Worm (Caenorhabditis elegans) whole organism, L1 larva: Measurements from ENCODE around the gene F53B1.8.
A peak's percentile ranks its signal among the peaks of the same experiment; 100 is the strongest.

ENCODE experiments used
- C34B4.2 ChIP-seq: sonication (generic microtip); optimal IDR thresholded peaks from 2 replicates; lab custom pipeline; 2017; ENCODE audit warnings: mild to moderate bottlenecking, missing genetic modification characterization, missing compliant biosample characterization
- ama-1 ChIP-seq: fragments of 150-350 bp; optimal IDR thresholded peaks from 2 replicates; lab custom pipeline; 2014
- blmp-1 ChIP-seq: fragments of 150-350 bp; optimal IDR thresholded peaks from 2 replicates; lab custom pipeline; 2014; ENCODE audit warnings: missing biosample characterization, missing genetic modification characterization
- ceh-8 ChIP-seq: fragments of 200-800 bp; sonication (Bioruptor generic); optimal IDR thresholded peaks from 2 replicates; lab custom pipeline; 2018; ENCODE audit warnings: mild to moderate bottlenecking, missing genetic modification characterization, moderate library complexity, missing compliant biosample characterization
- ceh-82 ChIP-seq, 3 experiments: fragments of 150-350 bp in 1 of 3; sonication (generic microtip) in 2 of 3; optimal IDR thresholded peaks; 2 replicates each; lab custom pipeline; 2014 to 2017; ENCODE audit warnings: missing biosample characterization in 3 of 3, missing genetic modification characterization in 3 of 3
- ceh-88 ChIP-seq: fragments of 200-800 bp; sonication (Bioruptor generic); IDR thresholded peaks from 2 replicates; pipeline ENCODE4 v1.3.6; 2022; ENCODE audit warnings: missing genetic modification characterization, missing compliant biosample characterization
- ces-1 ChIP-seq: fragments of 150-350 bp; optimal IDR thresholded peaks from 2 replicates; lab custom pipeline; 2014; ENCODE audit warnings: missing biosample characterization, missing genetic modification reagents, missing genetic modification characterization
- dsc-1 ChIP-seq: sonication (generic microtip); optimal IDR thresholded peaks from 2 replicates; lab custom pipeline; 2016; ENCODE audit warnings: mild to moderate bottlenecking, missing genetic modification characterization, missing compliant biosample characterization
- efl-1 ChIP-seq, 4 experiments: fragments of 150-350 bp; optimal IDR thresholded peaks in 3 of 4; peaks in 1 of 4; 1 replicate in 1 of 4; 2 replicates in 3 of 4; lab custom pipeline; 2014; ENCODE audit warnings: missing biosample characterization in 2 of 4, missing genetic modification characterization in 2 of 4, missing genetic modification reagents in 2 of 4
- efl-3 ChIP-seq: fragments of 200-800 bp; sonication (Bioruptor generic); optimal IDR thresholded peaks from 2 replicates; lab custom pipeline; 2018; ENCODE audit warnings: mild to moderate bottlenecking, missing genetic modification characterization, missing compliant biosample characterization
- egl-13 ChIP-seq: sonication (generic microtip); optimal IDR thresholded peaks from 2 replicates; lab custom pipeline; 2016; ENCODE audit warnings: missing genotype, missing genetic modification reagents, missing genetic modification characterization, missing compliant biosample characterization
- fkh-4 ChIP-seq: sonication (generic microtip); optimal IDR thresholded peaks from 2 replicates; lab custom pipeline; 2016; ENCODE audit warnings: missing compliant biosample characterization, missing genetic modification characterization, borderline replicate concordance
- fkh-8 ChIP-seq: sonication (generic microtip); optimal IDR thresholded peaks from 2 replicates; lab custom pipeline; 2016; ENCODE audit warnings: mild to moderate bottlenecking, missing genetic modification characterization, missing compliant biosample characterization
- fos-1 ChIP-seq: fragments of 150-350 bp; optimal IDR thresholded peaks from 2 replicates; lab custom pipeline; 2014; ENCODE audit warnings: missing biosample characterization, missing genetic modification characterization
- jun-1 ChIP-seq: fragments of 150-350 bp; optimal IDR thresholded peaks from 2 replicates; lab custom pipeline; 2014; ENCODE audit warnings: missing biosample characterization, missing genetic modification reagents, missing genetic modification characterization
- lin-13 ChIP-seq: fragments of 150-350 bp; optimal IDR thresholded peaks from 2 replicates; lab custom pipeline; 2014; ENCODE audit warnings: missing biosample characterization, missing genetic modification reagents, missing genetic modification characterization
- lin-14 ChIP-seq: fragments of 200-800 bp; sonication (Bioruptor generic); optimal IDR thresholded peaks from 2 replicates; lab custom pipeline; 2018; ENCODE audit warnings: mild to moderate bottlenecking, missing genetic modification characterization, moderate library complexity, missing compliant biosample characterization
- lin-35 ChIP-seq, 2 experiments: fragments of 150-350 bp; optimal IDR thresholded peaks; 2 replicates each; lab custom pipeline; 2014; ENCODE audit warnings: missing biosample characterization in 2 of 2, missing genetic modification characterization in 2 of 2, missing genetic modification reagents in 2 of 2
- lsy-2 ChIP-seq, 2 experiments: fragments of 150-350 bp; optimal IDR thresholded peaks; 2 replicates each; lab custom pipeline; 2014; ENCODE audit warnings: missing biosample characterization in 2 of 2, missing genetic modification characterization in 2 of 2
- mdl-1 ChIP-seq, 2 experiments: fragments of 150-350 bp; optimal IDR thresholded peaks; 2 replicates each; lab custom pipeline; 2014 to 2017; ENCODE audit warnings: missing biosample characterization in 2 of 2, missing genetic modification characterization in 2 of 2, inconsistent platforms in 1 of 2
- mef-2 ChIP-seq: fragments of 150-350 bp; optimal IDR thresholded peaks from 2 replicates; lab custom pipeline; 2014; ENCODE audit warnings: missing biosample characterization, missing genetic modification characterization
- mep-1 ChIP-seq: fragments of 150-350 bp; optimal IDR thresholded peaks from 2 replicates; lab custom pipeline; 2014; ENCODE audit warnings: missing biosample characterization, missing genetic modification characterization
- nhr-11 ChIP-seq: fragments of 150-350 bp; optimal IDR thresholded peaks from 2 replicates; lab custom pipeline; 2014; ENCODE audit warnings: missing biosample characterization, missing genetic modification characterization
- nhr-19 ChIP-seq: fragments of 200-800 bp; sonication (Bioruptor generic); conservative IDR thresholded peaks from 2 replicates; pipeline ENCODE4 v1.3.6; 2022; ENCODE audit warnings: missing genetic modification characterization, missing compliant biosample characterization
- nhr-47 ChIP-seq: sonication (generic microtip); optimal IDR thresholded peaks from 2 replicates; lab custom pipeline; 2016; ENCODE audit warnings: mild to moderate bottlenecking, missing genetic modification characterization, moderate library complexity, missing compliant biosample characterization
- nhr-71 ChIP-seq: sonication (generic microtip); optimal IDR thresholded peaks from 2 replicates; lab custom pipeline; 2016; ENCODE audit warnings: mild to moderate bottlenecking, missing genetic modification characterization, moderate library complexity, missing compliant biosample characterization
- nhr-85 ChIP-seq: sonication (generic microtip); peaks from one replicate; lab custom pipeline; 2016; ENCODE audit warnings: missing genetic modification characterization, inconsistent platforms, missing compliant biosample characterization
- rnt-1 ChIP-seq: sonication (generic microtip); optimal IDR thresholded peaks from 2 replicates; lab custom pipeline; 2016; ENCODE audit warnings: mild to moderate bottlenecking, missing genetic modification characterization, moderate library complexity, missing compliant biosample characterization
- skn-1 ChIP-seq: fragments of 150-350 bp; optimal IDR thresholded peaks from 2 replicates; lab custom pipeline; 2014; ENCODE audit warnings: missing biosample characterization, missing genetic modification characterization
- snu-23 ChIP-seq: sonication (generic microtip); optimal IDR thresholded peaks from 2 replicates; lab custom pipeline; 2016; ENCODE audit warnings: missing genetic modification characterization, missing compliant biosample characterization
- sup-37 ChIP-seq: fragments of 200-800 bp; sonication (Bioruptor generic); optimal IDR thresholded peaks from 2 replicates; lab custom pipeline; 2018; ENCODE audit warnings: mild to moderate bottlenecking, missing genetic modification characterization, missing compliant biosample characterization
- swsn-7 ChIP-seq: sonication (generic microtip); optimal IDR thresholded peaks from 2 replicates; lab custom pipeline; 2016; ENCODE audit warnings: missing genetic modification characterization, missing compliant biosample characterization
- tbx-2 ChIP-seq: sonication (generic microtip); optimal IDR thresholded peaks from 2 replicates; lab custom pipeline; 2016; ENCODE audit warnings: missing genetic modification characterization, missing compliant biosample characterization
- unc-130 ChIP-seq: fragments of 150-350 bp; optimal IDR thresholded peaks from 2 replicates; lab custom pipeline; 2017; ENCODE audit warnings: missing biosample characterization, missing genetic modification characterization, inconsistent platforms
- unc-30 ChIP-seq: sonication (generic microtip); optimal IDR thresholded peaks from 2 replicates; lab custom pipeline; 2017; ENCODE audit warnings: missing biosample characterization, missing genetic modification characterization
- unc-62 ChIP-seq: fragments of 150-350 bp; optimal IDR thresholded peaks from 2 replicates; lab custom pipeline; 2014; ENCODE audit warnings: missing biosample characterization, missing genetic modification reagents, missing genetic modification characterization
- unc-98 ChIP-seq: fragments of 200-800 bp; sonication (Bioruptor generic); IDR thresholded peaks from 2 replicates; pipeline ENCODE4 v1.3.6; 2022; ENCODE audit warnings: missing genetic modification characterization, missing compliant biosample characterization
- xbp-1 ChIP-seq: sonication (generic microtip); optimal IDR thresholded peaks from 2 replicates; lab custom pipeline; 2016; ENCODE audit warnings: missing genetic modification characterization, missing compliant biosample characterization
- ztf-11 ChIP-seq, 2 experiments: sonication (generic microtip); optimal IDR thresholded peaks; 2 replicates each; lab custom pipeline; 2016 to 2017; ENCODE audit warnings: missing genetic modification characterization in 2 of 2, missing biosample characterization in 1 of 2, missing compliant biosample characterization in 1 of 2

F53B1.8 gene

ce11 chrX:2144236-2144635 is 14.2 kb upstream of the F53B1.8 start:
- TF ChIP-seq egl-13 (tag; lab: Kevin White, UChicago) (no peak), ama-1 (lab: Kevin White, UChicago) (no peak), nhr-85 (tag; lab: Kevin White, UChicago) (no peak), nhr-11 (no peak), ztf-11 (tag; optimal IDR thresholded peaks at IDR 0.05; lab: Kevin White, UChicago) (no peak), lin-35 (GFP tag; optimal IDR thresholded peaks at IDR 0.05; lab: Kevin White, UChicago) (no peak), blmp-1 (tag; lab: Kevin White, UChicago) (no peak), skn-1 (tag; lab: Kevin White, UChicago) (no peak), efl-3 (GFP tag; lab: Kevin White, UChicago) (no peak), tbx-2 (no peak), xbp-1 (tag; lab: Kevin White, UChicago) (no peak), lin-13 (GFP tag; lab: Kevin White, UChicago) (no peak), nhr-47 (tag; lab: Kevin White, UChicago) (peak; percentile 33), rnt-1 (no peak), unc-30 (tag; lab: Kevin White, UChicago) (no peak), ceh-8 (GFP tag; lab: Kevin White, UChicago) (peak; percentile 58), dsc-1 (tag; lab: Kevin White, UChicago) (peak; percentile 23), nhr-71 (tag; lab: Kevin White, UChicago) (peak; percentile 54), lin-14 (GFP tag; lab: Kevin White, UChicago) (peak; percentile 5), fkh-8 (tag; lab: Kevin White, UChicago) (peak; percentile 85), fos-1 (tag; lab: Kevin White, UChicago) (no peak), unc-62 (GFP tag; lab: Kevin White, UChicago) (no peak), unc-130 (tag; lab: Kevin White, UChicago) (no peak), sup-37 (GFP tag; lab: Kevin White, UChicago) (no peak), efl-1 (optimal IDR thresholded peaks at IDR 0.05; lab: Kevin White, UChicago) (no peak), efl-1 (GFP tag; optimal IDR thresholded peaks at IDR 0.05 in 1 of 2; lab: Kevin White, UChicago) (no peak), C34B4.2 (no peak), snu-23 (GFP tag; lab: Kevin White, UChicago) (no peak), jun-1 (no peak), fkh-4 (tag; lab: Kevin White, UChicago) (no peak), ceh-88 (GFP tag; lab: Robert Waterston, UW) (no peak)

- no peak for TF ChIP-seq unc-98 (GFP tag; lab: Robert Waterston, UW)
- TF ChIP-seq mdl-1 (tag; optimal IDR thresholded peaks at IDR 0.05; lab: Kevin White, UChicago) = no peak
- TF ChIP-seq snu-23 (GFP tag; lab: Kevin White, UChicago) = peak; percentile 12
- no peak for TF ChIP-seq nhr-19 (GFP tag; lab: Robert Waterston, UW)
- TF ChIP-seq mef-2 (tag; lab: Kevin White, UChicago) = no peak
- no peak for TF ChIP-seq xbp-1 (tag; lab: Kevin White, UChicago)
- TF ChIP-seq ces-1 (GFP tag; lab: Kevin White, UChicago) = no peak
- no peak for TF ChIP-seq blmp-1 (tag; lab: Kevin White, UChicago)
- peak; percentile 49 for TF ChIP-seq lin-14 (GFP tag; lab: Kevin White, UChicago)
- peak; percentile 42 for TF ChIP-seq skn-1 (tag; lab: Kevin White, UChicago)
- no peak for TF ChIP-seq lsy-2 (tag; optimal IDR thresholded peaks at IDR 0.05; lab: Kevin White, UChicago)
- peak in 1 of 3 experiments; percentile 41 for TF ChIP-seq ceh-82 (tag; optimal IDR thresholded peaks at IDR 0.05; lab: Kevin White, UChicago)
- no peak for TF ChIP-seq swsn-7 (tag; lab: Kevin White, UChicago)
- no peak for TF ChIP-seq mep-1 (tag; lab: Kevin White, UChicago)
- no peak for TF ChIP-seq tbx-2
- no peak for TF ChIP-seq efl-1 (optimal IDR thresholded peaks at IDR 0.05; lab: Kevin White, UChicago)
- TF ChIP-seq efl-1 (GFP tag; optimal IDR thresholded peaks at IDR 0.05 in 1 of 2; lab: Kevin White, UChicago) = no peak
- no peak for TF ChIP-seq ceh-88 (GFP tag; lab: Robert Waterston, UW)
- TF ChIP-seq fkh-8 (tag; lab: Kevin White, UChicago) = no peak
- TF ChIP-seq ztf-11 (tag; optimal IDR thresholded peaks at IDR 0.05; lab: Kevin White, UChicago) = no peak
Observed at ce11 chrX:2140610-2141009, 10.6 kb upstream of the F53B1.8 start.
